Worm (Caenorhabditis elegans) whole organism, L2 larva: ENCODE results near the gene F55G1.1.

Experiments used
- nhr-11 ChIP-seq: fragments of 150-350 bp; optimal IDR thresholded peaks from 2 replicates; lab custom pipeline; 2014; ENCODE audit warnings: missing biosample characterization, missing genetic modification characterization
- nhr-21 ChIP-seq: fragments of 150-350 bp; optimal IDR thresholded peaks from 2 replicates; lab custom pipeline; 2014; ENCODE audit warnings: missing biosample characterization, missing genetic modification characterization
- nhr-25 ChIP-seq: fragments of 150-350 bp; sonication (generic microtip); optimal IDR thresholded peaks from 3 replicates; lab custom pipeline; 2014; ENCODE audit warnings: missing biosample characterization, missing genetic modification characterization

DNA sequence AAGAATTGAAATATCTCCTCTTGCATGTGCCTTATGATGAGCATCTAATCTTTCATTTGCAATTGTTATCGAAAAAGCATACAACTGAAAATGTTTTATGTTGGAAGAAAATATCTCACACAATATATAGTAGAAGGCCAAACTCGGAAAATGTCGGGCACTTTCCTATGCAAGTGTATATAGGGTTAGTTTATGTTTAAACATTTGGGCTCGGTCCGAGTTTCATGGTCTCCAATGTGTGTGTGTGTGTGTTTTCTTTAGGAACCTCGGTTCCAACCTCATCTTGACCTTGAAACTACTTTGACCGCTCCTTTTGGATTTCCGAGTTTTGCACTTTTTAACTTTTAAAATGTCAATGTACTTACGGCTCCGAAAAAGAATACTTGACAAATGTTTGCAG lies 7.7 kb downstream of the F55G1.1 start:
- TF ChIP-seq nhr-11 (tag; lab: Kevin White, UChicago) (no peak), nhr-21 (tag; lab: Kevin White, UChicago) (no peak), nhr-25 (tag; lab: Kevin White, UChicago) (no peak)
